Worm (Caenorhabditis elegans): ENCODE data around the gene set-17.

Gene set-17

DNA sequence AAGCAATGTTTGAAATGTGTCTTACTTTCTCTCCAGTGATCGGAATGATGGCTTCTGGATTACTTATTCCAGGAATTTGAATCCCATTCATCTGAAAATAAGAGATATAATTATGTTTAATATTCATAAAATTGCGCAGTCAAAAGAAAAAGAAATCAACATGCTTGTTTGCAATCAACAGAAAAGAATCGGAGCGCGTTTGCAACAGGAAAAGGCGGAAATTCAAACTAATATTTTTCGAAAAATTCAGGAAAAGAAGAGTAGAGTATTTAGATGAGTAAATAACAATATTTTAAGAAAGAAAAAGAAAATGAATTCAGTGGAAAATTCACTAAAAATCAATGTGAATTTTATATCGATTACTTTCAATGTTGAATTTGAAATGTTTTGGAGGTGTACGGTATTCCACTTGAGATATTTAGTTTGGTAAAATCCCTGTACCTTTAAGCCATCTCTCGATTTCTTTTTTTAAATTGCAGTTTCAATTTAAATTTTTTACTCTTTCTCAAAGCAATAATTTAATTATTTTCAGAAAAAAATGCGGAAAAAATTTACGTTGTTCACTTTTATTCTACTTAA, at the start of gene set-17, which contains the start of gene T21B10.4:
TSS of gene set-17 (minus strand) at position 127 of the 579 bp plus-strand sequence.
TSS of gene T21B10.4 (plus strand) at position 533 of the 579 bp plus-strand sequence.
- TF ChIP-seq unc-55 (GFP tag; optimal IDR thresholded peaks at IDR 0.05) (peak; percentile 54), nhr-77 (tag; optimal IDR thresholded peaks at IDR 0.05) (no peak), lsy-2 (tag; optimal IDR thresholded peaks at IDR 0.05) (peak in 1 of 2 experiments; percentile 62), F13H6.1 (tag; optimal IDR thresholded peaks at IDR 0.05) (no peak), crh-2 (tag; optimal IDR thresholded peaks at IDR 0.05) (peak; percentile 2), gmeb-1 (tag; optimal IDR thresholded peaks at IDR 0.05) (peak; percentile 70), C34F6.9 (tag; optimal IDR thresholded peaks at IDR 0.05) (peak; percentile 51), ceh-82 (tag; optimal IDR thresholded peaks at IDR 0.05) (no peak)

DNA sequence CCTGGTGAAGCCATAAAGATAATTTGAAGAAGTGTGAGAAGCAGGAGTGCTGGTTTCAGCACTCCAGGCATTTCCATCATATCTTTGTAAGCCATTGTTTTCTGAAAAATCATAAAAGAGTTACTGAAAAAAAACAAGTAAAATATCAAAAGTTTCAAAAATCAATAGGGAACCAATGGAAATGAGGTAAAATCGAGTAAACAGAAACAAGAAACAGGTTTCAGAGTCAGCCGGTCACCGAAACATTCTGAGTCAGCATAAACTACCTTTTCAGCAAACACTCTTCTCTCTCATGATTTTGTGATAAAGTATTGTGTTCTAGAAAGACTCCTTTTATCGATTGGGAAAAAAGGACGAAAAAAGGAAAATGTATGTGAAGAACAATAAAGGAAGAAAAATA, 49.2 kb upstream of the set-17 start, which contains the start of gene C18E9.9:
TSS of gene C18E9.9 (minus strand) at position 101 of the 400 bp plus-strand sequence.
- TF ChIP-seq lin-11 (tag; optimal IDR thresholded peaks at IDR 0.05) (no peak), nhr-77 (tag; optimal IDR thresholded peaks at IDR 0.05) (no peak), sma-3 (GFP tag; optimal IDR thresholded peaks at IDR 0.05) (no peak)

DNA sequence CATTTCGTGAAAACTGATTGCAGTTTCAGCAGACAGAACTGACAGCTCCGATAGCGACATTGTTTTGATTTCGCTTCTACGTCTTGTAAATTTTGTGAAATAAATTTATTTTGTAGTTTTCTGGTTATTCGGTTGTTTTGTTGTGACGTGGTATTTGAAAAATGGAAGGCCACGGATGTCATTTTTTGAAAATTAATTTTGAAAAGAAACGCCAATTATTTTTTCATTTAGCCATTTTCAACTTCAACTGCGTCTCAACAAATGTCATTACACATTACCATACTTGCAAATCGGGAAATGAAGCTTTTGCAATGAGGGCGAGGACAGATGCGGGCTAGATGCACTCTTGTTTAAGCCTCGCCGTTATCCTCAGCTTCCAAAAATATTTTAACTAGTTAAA, 47.7 kb upstream of the set-17 start, which contains the start of gene C18E9.8:
TSS of gene C18E9.8 (minus strand) at position 101 of the 400 bp plus-strand sequence.
- peak; percentile 7 for TF ChIP-seq nhr-129 (tag; optimal IDR thresholded peaks at IDR 0.05)
- TF ChIP-seq sem-4 (tag; optimal IDR thresholded peaks at IDR 0.05): no peak

DNA sequence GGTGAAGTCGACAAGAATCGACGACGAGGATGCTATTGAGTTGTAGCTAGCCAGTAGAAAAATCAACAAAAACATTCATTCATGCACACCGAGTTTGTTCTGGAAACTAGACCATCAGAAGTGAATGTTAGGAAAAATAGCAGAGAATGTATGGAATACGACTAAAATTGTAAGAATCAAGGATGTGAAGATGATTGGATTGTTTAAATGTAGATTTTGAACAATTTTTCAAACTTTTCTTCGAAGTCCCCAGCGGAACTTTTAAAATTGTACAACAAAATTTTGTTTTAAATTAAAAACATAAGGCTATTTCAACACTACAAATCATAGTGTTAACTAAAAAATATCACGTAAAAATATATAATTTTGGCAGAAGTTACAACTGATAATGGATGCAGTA, 42.4 kb upstream of the set-17 start, which contains the start of gene C18E9.7:
TSS of gene C18E9.7 (minus strand) at position 101 of the 400 bp plus-strand sequence.
- TF ChIP-seq gmeb-1 (tag; optimal IDR thresholded peaks at IDR 0.05): no peak
- no peak for TF ChIP-seq skn-1 (tag; optimal IDR thresholded peaks at IDR 0.05)
- no peak for TF ChIP-seq ceh-82 (tag; optimal IDR thresholded peaks at IDR 0.05)

DNA sequence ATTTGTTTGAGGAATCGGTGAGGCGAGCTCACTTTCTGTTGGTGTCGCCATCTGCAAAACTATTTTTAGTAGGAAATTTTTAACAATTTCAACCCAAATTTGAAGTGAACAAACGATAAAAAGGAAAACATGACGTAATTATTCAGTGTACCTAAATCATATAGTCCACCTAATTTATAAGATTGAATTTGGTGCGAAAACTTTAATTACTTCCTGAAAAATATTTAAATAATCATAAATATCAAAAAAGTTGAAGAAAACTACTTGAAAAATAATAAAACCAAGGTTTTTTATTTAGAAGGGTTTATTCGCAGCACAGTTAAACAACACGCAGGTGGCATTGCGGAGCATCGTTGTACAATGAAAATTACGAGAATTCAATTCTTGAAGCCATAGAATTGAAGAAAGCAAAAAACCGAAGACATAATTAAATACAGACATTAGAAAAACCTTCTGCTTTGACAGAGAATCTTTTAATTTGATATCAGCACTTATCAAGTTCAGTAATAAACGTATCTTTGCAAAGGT, 33.3 kb upstream of the set-17 start, which contains the start of gene tomm-40:
TSS of gene tomm-40 (minus strand) at position 51 of the 528 bp plus-strand sequence.
- TF ChIP-seq unc-55 (GFP tag; optimal IDR thresholded peaks at IDR 0.05) (peak; percentile 37), C34F6.9 (tag; optimal IDR thresholded peaks at IDR 0.05) (peak; percentile 39), lin-39 (tag; optimal IDR thresholded peaks at IDR 0.05) (no peak)

DNA sequence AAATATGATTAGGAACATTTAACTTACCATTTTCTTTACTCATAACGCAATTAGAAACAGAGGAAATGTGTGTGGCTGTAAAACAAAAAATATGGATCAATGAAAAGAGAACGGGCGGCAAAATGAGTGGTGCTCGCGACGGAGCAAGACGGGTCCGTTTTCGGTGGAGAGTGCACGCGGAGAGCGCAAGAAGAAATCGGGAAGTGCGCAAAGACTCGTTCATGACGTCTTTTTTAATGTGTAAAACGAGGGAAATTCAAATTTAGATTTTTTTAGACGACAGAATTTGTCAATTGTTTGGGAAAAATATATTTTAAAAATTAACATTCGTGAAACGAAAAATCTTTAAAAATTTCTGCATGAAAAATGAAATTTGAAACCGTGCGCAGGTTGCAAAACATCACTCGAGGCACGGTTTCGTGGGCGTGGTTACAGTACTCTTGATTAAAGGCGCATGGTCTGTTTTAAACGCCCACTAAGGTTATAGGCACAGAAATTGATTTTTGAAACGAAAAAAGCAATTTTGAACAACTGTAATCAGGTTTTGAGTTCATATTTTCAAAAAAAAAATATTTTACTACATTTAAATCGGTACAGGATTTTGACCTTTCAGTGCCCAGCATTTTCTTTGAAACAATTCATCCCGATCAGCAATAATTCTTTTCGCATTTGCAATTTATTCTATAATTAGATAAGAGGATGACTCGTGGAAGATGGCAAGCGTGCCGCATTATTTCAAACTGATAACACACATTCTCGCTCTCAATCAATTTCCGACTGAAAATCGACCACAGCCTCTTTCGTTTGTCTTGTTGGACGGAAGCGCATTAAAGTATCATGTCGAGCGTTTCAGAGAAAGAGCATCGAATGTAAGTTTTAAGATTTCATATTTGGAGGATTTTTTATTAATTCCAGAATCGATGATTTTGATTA, 29.2 kb upstream of the set-17 start, which contains the start of the genes szy-20 and C18E9.5:
TSS of gene szy-20 (minus strand) at position 83 of the 933 bp plus-strand sequence.
TSS of gene C18E9.5 (plus strand) at position 730 of the 933 bp plus-strand sequence.
- TF ChIP-seq elt-3 (tag; optimal IDR thresholded peaks at IDR 0.05) (no peak), lin-13 (GFP tag; optimal IDR thresholded peaks at IDR 0.05) (peak; percentile 82), ceh-16 (tag; optimal IDR thresholded peaks at IDR 0.05) (no peak), unc-55 (GFP tag; optimal IDR thresholded peaks at IDR 0.05) (peak; percentile 93), egl-27 (tag; optimal IDR thresholded peaks at IDR 0.05) (peak; percentile 71), ceh-82 (tag; optimal IDR thresholded peaks at IDR 0.05) (no peak), nhr-21 (tag; optimal IDR thresholded peaks at IDR 0.05) (peak; percentile 50), crh-2 (tag; optimal IDR thresholded peaks at IDR 0.05) (peak; percentile 75), R02D3.7 (tag; optimal IDR thresholded peaks at IDR 0.05) (peak; percentile 63), fos-1 (tag; optimal IDR thresholded peaks at IDR 0.05) (peak; percentile 94), snpc-4 (tag; optimal IDR thresholded peaks at IDR 0.05) (peak; percentile 26), F13H6.1 (tag; optimal IDR thresholded peaks at IDR 0.05) (peak; percentile 83), sem-4 (tag; optimal IDR thresholded peaks at IDR 0.05) (peak; percentile 1), mdl-1 (tag; optimal IDR thresholded peaks at IDR 0.05) (peak in 1 of 2 experiments; percentile 23), nhr-10 (tag; optimal IDR thresholded peaks at IDR 0.05) (peak; percentile 35), nhr-237 (tag; optimal IDR thresholded peaks at IDR 0.05) (no peak), lsy-2 (tag; optimal IDR thresholded peaks at IDR 0.05) (peak; percentile 86 to 94), sma-3 (GFP tag; optimal IDR thresholded peaks at IDR 0.05) (peak; percentile 59), elt-1 (tag; optimal IDR thresholded peaks at IDR 0.05) (no peak), zag-1 (tag; optimal IDR thresholded peaks at IDR 0.05) (peak; percentile 73), gmeb-1 (tag; optimal IDR thresholded peaks at IDR 0.05) (peak; percentile 96), C34F6.9 (tag; optimal IDR thresholded peaks at IDR 0.05) (peak; percentile 90), nhr-6 (tag; optimal IDR thresholded peaks at IDR 0.05) (no peak), mab-5 (tag; optimal IDR thresholded peaks at IDR 0.05) (peak; percentile 88), sma-9 (GFP tag; optimal IDR thresholded peaks at IDR 0.05) (peak; percentile 74), sma-9 (tag; optimal IDR thresholded peaks at IDR 0.05) (no peak), skn-1 (tag; optimal IDR thresholded peaks at IDR 0.05) (no peak), ztf-4 (tag; optimal IDR thresholded peaks at IDR 0.05) (peak; percentile 41), alr-1 (tag; optimal IDR thresholded peaks at IDR 0.05) (no peak), lin-11 (tag; optimal IDR thresholded peaks at IDR 0.05) (peak; percentile 61), nhr-25 (tag; optimal IDR thresholded peaks at IDR 0.05) (peak; percentile 81), nhr-129 (tag; optimal IDR thresholded peaks at IDR 0.05) (peak; percentile 71), peb-1 (tag; optimal IDR thresholded peaks at IDR 0.05) (no peak), unc-39 (tag; optimal IDR thresholded peaks at IDR 0.05) (no peak), ZK546.5 (tag; optimal IDR thresholded peaks at IDR 0.05) (peak; percentile 50)

Data from whole organism, L2 larva.